Worm (Caenorhabditis elegans) whole organism, mixed stage, embryonic: ENCODE measurements around the gene F36H5.13.

Experiments
- M03D4.4 ChIP-seq: sonication (generic microtip); optimal IDR thresholded peaks from 2 replicates; lab custom pipeline; 2017; ENCODE audit warnings: mild to moderate bottlenecking, missing genetic modification characterization, missing compliant biosample characterization
- bed-3 ChIP-seq: fragments of 200-800 bp; sonication (Bioruptor generic); optimal IDR thresholded peaks from 3 replicates; lab custom pipeline; 2018; ENCODE audit warnings: mild to moderate bottlenecking, missing genetic modification characterization, moderate library complexity, missing compliant biosample characterization
- blmp-1 ChIP-seq: fragments of 150-350 bp; optimal IDR thresholded peaks from 2 replicates; lab custom pipeline; 2014; ENCODE audit warnings: missing biosample characterization, missing genetic modification characterization
- ceh-39 ChIP-seq: fragments of 150-350 bp; optimal IDR thresholded peaks from 2 replicates; lab custom pipeline; 2014; ENCODE audit warnings: missing biosample characterization, missing genetic modification characterization
- ceh-43 ChIP-seq: fragments of 200-800 bp; sonication (Bioruptor generic); optimal IDR thresholded peaks from 2 replicates; lab custom pipeline; 2018; ENCODE audit warnings: mild to moderate bottlenecking, missing genetic modification characterization, moderate library complexity, missing compliant biosample characterization
- ceh-83 ChIP-seq: fragments of 200-800 bp; sonication (Bioruptor generic); optimal IDR thresholded peaks from 2 replicates; lab custom pipeline; 2018; ENCODE audit warnings: mild to moderate bottlenecking, missing genetic modification characterization, missing compliant biosample characterization
- ces-1 ChIP-seq: fragments of 150-350 bp; optimal IDR thresholded peaks from 2 replicates; lab custom pipeline; 2014; ENCODE audit warnings: missing biosample characterization, missing genetic modification reagents, missing genetic modification characterization
- elt-3 ChIP-seq: fragments of 150-350 bp; optimal IDR thresholded peaks from 2 replicates; lab custom pipeline; 2014; ENCODE audit warnings: missing biosample characterization, missing genetic modification characterization
- flh-1 ChIP-seq: fragments of 200-800 bp; sonication (Bioruptor generic); optimal IDR thresholded peaks from 2 replicates; lab custom pipeline; 2018; ENCODE audit warnings: mild to moderate bottlenecking, missing genetic modification characterization, moderate library complexity, missing compliant biosample characterization
- hlh-1 ChIP-seq: fragments of 150-350 bp; optimal IDR thresholded peaks from 2 replicates; lab custom pipeline; 2014; ENCODE audit warnings: missing biosample characterization, missing genetic modification reagents, missing genetic modification characterization
- lin-13 ChIP-seq: fragments of 150-350 bp; optimal IDR thresholded peaks from 2 replicates; lab custom pipeline; 2014; ENCODE audit warnings: missing biosample characterization, missing genetic modification characterization
- lin-32 ChIP-seq: fragments of 200-800 bp; sonication (Bioruptor generic); optimal IDR thresholded peaks from 2 replicates; lab custom pipeline; 2018; ENCODE audit warnings: mild to moderate bottlenecking, missing genetic modification characterization, missing compliant biosample characterization
- lsy-2 ChIP-seq: fragments of 150-350 bp; optimal IDR thresholded peaks from 2 replicates; lab custom pipeline; 2014; ENCODE audit warnings: missing biosample characterization, missing genetic modification characterization
- mab-5 ChIP-seq: fragments of 150-350 bp; optimal IDR thresholded peaks from 2 replicates; lab custom pipeline; 2014; ENCODE audit warnings: missing biosample characterization, missing genetic modification characterization
- mep-1 ChIP-seq: fragments of 150-350 bp; optimal IDR thresholded peaks from 2 replicates; lab custom pipeline; 2017; ENCODE audit warnings: missing biosample characterization, missing genetic modification reagents, missing genetic modification characterization, inconsistent platforms
- mls-2 ChIP-seq: sonication (generic microtip); optimal IDR thresholded peaks from 2 replicates; lab custom pipeline; 2016; ENCODE audit warnings: mild to moderate bottlenecking, missing genetic modification characterization, moderate library complexity, missing compliant biosample characterization
- nhr-2 ChIP-seq: fragments of 150-350 bp; optimal IDR thresholded peaks from 2 replicates; lab custom pipeline; 2014; ENCODE audit warnings: missing biosample characterization, missing genetic modification characterization
- nhr-237 ChIP-seq: fragments of 150-350 bp; optimal IDR thresholded peaks from 2 replicates; lab custom pipeline; 2014; ENCODE audit warnings: missing biosample characterization, missing genetic modification characterization
- nhr-28 ChIP-seq: fragments of 150-350 bp; optimal IDR thresholded peaks from 2 replicates; lab custom pipeline; 2014; ENCODE audit warnings: missing biosample characterization, missing genetic modification characterization
- nhr-76 ChIP-seq: sonication (generic microtip); optimal IDR thresholded peaks from 2 replicates; lab custom pipeline; 2017; ENCODE audit warnings: missing biosample characterization, missing genetic modification characterization
- pha-4 ChIP-seq: fragments of 150-350 bp; optimal IDR thresholded peaks from 2 replicates; lab custom pipeline; 2018; ENCODE audit warnings: missing biosample characterization, missing genetic modification reagents, missing genetic modification characterization
- sem-2 ChIP-seq: fragments of 200-800 bp; sonication (Bioruptor generic); optimal IDR thresholded peaks from 2 replicates; lab custom pipeline; 2018; ENCODE audit warnings: mild to moderate bottlenecking, missing genetic modification characterization, missing compliant biosample characterization
- snpc-4 ChIP-seq: fragments of 150-350 bp; optimal IDR thresholded peaks from 2 replicates; lab custom pipeline; 2014; ENCODE audit warnings: missing biosample characterization, missing genetic modification characterization
- sptf-1 ChIP-seq: sonication (generic microtip); optimal IDR thresholded peaks from 2 replicates; lab custom pipeline; 2017; ENCODE audit warnings: mild to moderate bottlenecking, missing genetic modification characterization, moderate library complexity, missing compliant biosample characterization
- unc-120 ChIP-seq: sonication (generic microtip); optimal IDR thresholded peaks from 2 replicates; lab custom pipeline; 2017; ENCODE audit warnings: missing genetic modification characterization, missing compliant biosample characterization; ENCODE audit not compliant: poor library complexity, severe bottlenecking
- unc-39 ChIP-seq: fragments of 150-350 bp; optimal IDR thresholded peaks from 2 replicates; lab custom pipeline; 2014; ENCODE audit warnings: missing biosample characterization, missing genetic modification characterization
- unc-62 ChIP-seq: fragments of 150-350 bp; optimal IDR thresholded peaks from 2 replicates; lab custom pipeline; 2014; ENCODE audit warnings: missing biosample characterization, missing genetic modification reagents, missing genetic modification characterization
- ztf-11 ChIP-seq: fragments of 150-350 bp; optimal IDR thresholded peaks from 2 replicates; lab custom pipeline; 2014; ENCODE audit warnings: missing biosample characterization, missing genetic modification characterization

Gene F36H5.13

DNA sequence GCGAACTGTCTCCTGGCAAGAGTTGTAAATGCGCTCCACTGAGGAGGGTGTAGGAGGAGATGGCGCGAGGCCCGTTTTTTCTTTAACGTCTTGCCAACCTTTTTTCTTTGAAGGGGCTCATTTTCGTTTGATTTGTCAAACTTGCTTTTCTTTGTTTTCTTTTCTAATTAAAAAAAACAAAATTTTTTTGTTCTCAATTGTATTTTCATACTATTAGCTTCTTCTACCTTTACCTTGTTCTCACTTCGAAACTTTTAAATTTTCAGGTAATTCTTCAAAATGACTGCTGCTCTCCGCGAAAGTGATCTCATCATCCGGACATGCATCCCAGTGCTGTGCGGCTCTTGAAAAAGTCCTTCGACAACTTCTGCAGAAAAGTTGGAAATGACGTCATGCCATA is 40.4 kb downstream of the F36H5.13 start, which contains the start of gene fbxa-184:
fbxa-184 (plus strand) TSS at position 301 of the 400 bp plus-strand sequence.
- no peak for TF ChIP-seq unc-39 (tag; lab: Kevin White, UChicago)
- no peak for TF ChIP-seq nhr-76 (tag; lab: Kevin White, UChicago)
- TF ChIP-seq elt-3 (tag; lab: Kevin White, UChicago): no peak
- TF ChIP-seq sptf-1 (tag; lab: Kevin White, UChicago): no peak
- no peak for TF ChIP-seq unc-120 (tag; lab: Kevin White, UChicago)
- no peak for TF ChIP-seq lin-32
- no peak for TF ChIP-seq snpc-4 (tag; lab: Kevin White, UChicago)
- TF ChIP-seq flh-1: no peak
- TF ChIP-seq ceh-39 (tag; lab: Kevin White, UChicago): no peak
- no peak for TF ChIP-seq M03D4.4 (tag; lab: Kevin White, UChicago)
- no peak for TF ChIP-seq lin-13 (tag; lab: Kevin White, UChicago)
- no peak for TF ChIP-seq pha-4 (tag; lab: Kevin White, UChicago)
- TF ChIP-seq unc-62: no peak
- TF ChIP-seq lsy-2 (tag; lab: Kevin White, UChicago): no peak
- TF ChIP-seq nhr-2 (tag; lab: Kevin White, UChicago): no peak
- TF ChIP-seq bed-3 (GFP tag; lab: Kevin White, UChicago): no peak
- TF ChIP-seq ceh-83: no peak
- TF ChIP-seq ceh-43 (GFP tag; lab: Kevin White, UChicago): no peak

DNA sequence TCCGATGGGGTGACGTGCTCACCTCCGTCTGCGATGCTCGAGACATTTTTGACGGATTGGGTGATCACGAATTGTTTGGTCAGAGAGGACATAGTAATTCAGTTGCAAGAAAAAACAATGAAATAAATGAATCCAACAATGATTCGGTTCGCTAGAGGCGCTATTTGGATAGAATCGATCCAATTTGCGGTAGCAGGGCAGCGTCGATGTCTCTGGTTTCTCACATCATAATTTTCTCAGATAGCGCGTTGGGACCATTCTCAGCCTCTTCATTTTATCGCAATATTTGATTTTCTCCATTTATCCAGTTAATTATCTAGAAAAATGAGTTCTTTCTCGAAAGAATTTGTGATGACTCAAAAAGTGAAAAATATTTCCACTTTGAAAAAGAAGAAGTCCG is 43.9 kb downstream of the F36H5.13 start, which contains the start of gene sdz-18:
sdz-18 (minus strand) TSS at position 101 of the 400 bp plus-strand sequence.
- no peak for TF ChIP-seq sem-2 (GFP tag; lab: Kevin White, UChicago)
- TF ChIP-seq mls-2: no peak
- no peak for TF ChIP-seq ces-1 (GFP tag; lab: Kevin White, UChicago)
- TF ChIP-seq ceh-43 (GFP tag; lab: Kevin White, UChicago): no peak
- TF ChIP-seq unc-120 (tag; lab: Kevin White, UChicago): no peak
- TF ChIP-seq unc-62: no peak
- no peak for TF ChIP-seq sptf-1 (tag; lab: Kevin White, UChicago)
- no peak for TF ChIP-seq blmp-1 (tag; lab: Kevin White, UChicago)
- TF ChIP-seq mep-1: no peak

DNA sequence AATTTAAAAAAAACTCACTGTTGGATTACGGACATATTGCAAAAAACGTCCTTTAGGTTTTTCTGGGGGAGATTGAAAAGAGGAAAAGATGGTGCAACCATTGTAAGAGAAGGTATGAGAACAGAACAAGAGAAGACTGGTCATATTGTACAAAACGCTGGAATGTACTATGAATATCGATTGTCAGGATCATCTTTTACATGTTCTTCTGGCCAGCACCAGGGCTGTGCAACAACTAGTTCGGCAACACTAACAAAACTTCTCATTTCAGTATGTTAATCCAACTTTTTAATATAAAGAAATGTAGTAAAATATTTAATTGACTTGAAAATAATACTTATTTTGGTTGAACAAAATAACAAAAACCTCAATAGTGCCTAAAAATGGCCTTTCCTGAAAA is 47.0 kb downstream of the F36H5.13 start, which contains the start of gene fbxb-47:
fbxb-47 (minus strand) TSS at position 101 of the 400 bp plus-strand sequence.
- TF ChIP-seq lin-13 (tag; lab: Kevin White, UChicago) (no peak), M03D4.4 (tag; lab: Kevin White, UChicago) (no peak), mab-5 (no peak), blmp-1 (tag; lab: Kevin White, UChicago) (no peak), snpc-4 (tag; lab: Kevin White, UChicago) (no peak), ceh-39 (tag; lab: Kevin White, UChicago) (no peak), nhr-237 (no peak), lin-32 (no peak), flh-1 (no peak), elt-3 (tag; lab: Kevin White, UChicago) (no peak), pha-4 (tag; lab: Kevin White, UChicago) (no peak), ceh-83 (no peak), hlh-1 (tag; lab: Kevin White, UChicago) (no peak), mls-2 (no peak), nhr-28 (tag; lab: Kevin White, UChicago) (no peak), ztf-11 (no peak), mep-1 (no peak), nhr-76 (tag; lab: Kevin White, UChicago) (no peak)
